Worm (Caenorhabditis elegans) whole organism, mixed stage, embryonic: ENCODE measurements around the gene gpx-6.

Experiments
- blmp-1 ChIP-seq: fragments of 150-350 bp; optimal IDR thresholded peaks from 2 replicates; lab custom pipeline; 2014; ENCODE audit warnings: missing biosample characterization, missing genetic modification characterization
- hlh-1 ChIP-seq: fragments of 150-350 bp; optimal IDR thresholded peaks from 2 replicates; lab custom pipeline; 2014; ENCODE audit warnings: missing biosample characterization, missing genetic modification reagents, missing genetic modification characterization
- mab-5 ChIP-seq: fragments of 150-350 bp; optimal IDR thresholded peaks from 2 replicates; lab custom pipeline; 2014; ENCODE audit warnings: missing biosample characterization, missing genetic modification characterization
- nhr-12 ChIP-seq: fragments of 150-350 bp; optimal IDR thresholded peaks from 2 replicates; lab custom pipeline; 2014; ENCODE audit warnings: missing biosample characterization, missing genetic modification characterization
- nhr-237 ChIP-seq: fragments of 150-350 bp; optimal IDR thresholded peaks from 2 replicates; lab custom pipeline; 2014; ENCODE audit warnings: missing biosample characterization, missing genetic modification characterization
- nhr-28 ChIP-seq: fragments of 150-350 bp; optimal IDR thresholded peaks from 2 replicates; lab custom pipeline; 2014; ENCODE audit warnings: missing biosample characterization, missing genetic modification characterization
- snpc-4 ChIP-seq: fragments of 150-350 bp; optimal IDR thresholded peaks from 2 replicates; lab custom pipeline; 2014; ENCODE audit warnings: missing biosample characterization, missing genetic modification characterization
- unc-39 ChIP-seq: fragments of 150-350 bp; optimal IDR thresholded peaks from 2 replicates; lab custom pipeline; 2014; ENCODE audit warnings: missing biosample characterization, missing genetic modification characterization

ce11 chrIV:8188421-8189112 is 33.4 kb upstream of the gpx-6 start:
- TF ChIP-seq hlh-1 (no peak), mab-5 (tag; lab: Kevin White, UChicago) (no peak), nhr-237 (no peak), blmp-1 (no peak), snpc-4 (no peak), unc-39 (tag; lab: Kevin White, UChicago) (no peak), nhr-12 (tag; lab: Kevin White, UChicago) (no peak), nhr-28 (tag; lab: Kevin White, UChicago) (no peak)
